ENCODE assay signal across 2 fruit fly cellular contexts in genomic region chr3L:17948643-17949506, dm6.
TF ChIP-seq lines count a peak whose summit lies in the region.

No protein-coding gene starts in this region.

TF ChIP-seq in whole organism, adult, 20 proteins besides CTCF, POLR2A, EP300 and RAD21 (continued from another document):
- TF ChIP-seq CG7101 (tag; optimal IDR thresholded peaks at IDR 0.05; lab: Kevin White, UChicago) = no peak

TF ChIP-seq in whole organism, embryonic, 481 proteins besides CTCF, POLR2A, EP300 and RAD21 (continued from another document and continues in another):
- no peak for TF ChIP-seq oc (tag; optimal IDR thresholded peaks at IDR 0.05; lab: Kevin White, UChicago)
- no peak for TF ChIP-seq Antp (GFP tag; optimal IDR thresholded peaks at IDR 0.05; lab: Kevin White, UChicago)
- TF ChIP-seq lmd (GFP tag; IDR thresholded peaks at IDR 0.05; lab: Robert Waterston, UW) = no peak
- TF ChIP-seq Awh (GFP tag; IDR thresholded peaks at IDR 0.05; lab: Robert Waterston, UW) = 0 out of 2 replicates have a peak, but pooled peaks have one; percentile 13
- no peak for TF ChIP-seq az2 (GFP tag; optimal IDR thresholded peaks at IDR 0.05; lab: Kevin White, UChicago)
- no peak for TF ChIP-seq dpn (GFP tag; optimal IDR thresholded peaks at IDR 0.05; lab: Kevin White, UChicago)
- no peak for TF ChIP-seq CG3281 (GFP tag; optimal IDR thresholded peaks at IDR 0.05; lab: Kevin White, UChicago)
- TF ChIP-seq Hsf (GFP tag; optimal IDR thresholded peaks at IDR 0.05; lab: Kevin White, UChicago) = no peak
- 0 out of 3 replicates have a peak, but pooled peaks have one; percentile 36 for TF ChIP-seq CG2889 (GFP tag; IDR thresholded peaks at IDR 0.05; lab: Robert Waterston, UW)
- TF ChIP-seq lbe (GFP tag; optimal IDR thresholded peaks at IDR 0.05; lab: Kevin White, UChicago) = no peak
- no peak for TF ChIP-seq Mrtf (GFP tag; IDR thresholded peaks at IDR 0.05; lab: Robert Waterston, UW)
- no peak for TF ChIP-seq p53 (GFP tag; optimal IDR thresholded peaks at IDR 0.05; lab: Kevin White, UChicago)
- TF ChIP-seq CG17186 (GFP tag; optimal IDR thresholded peaks at IDR 0.05; lab: Kevin White, UChicago) = no peak
- no peak for TF ChIP-seq scrt (GFP tag; optimal IDR thresholded peaks at IDR 0.05; lab: Kevin White, UChicago)
- TF ChIP-seq B-H2 (GFP tag; optimal IDR thresholded peaks at IDR 0.05; lab: Kevin White, UChicago) = peak; percentile 13
- TF ChIP-seq row (GFP tag; IDR thresholded peaks at IDR 0.05; lab: Robert Waterston, UW) = peak; percentile 20; the same call in 1 of the 3 replicates
- peak; percentile 56 for TF ChIP-seq dm (GFP tag; optimal IDR thresholded peaks at IDR 0.05; lab: Kevin White, UChicago)
- TF ChIP-seq caup (GFP tag; optimal IDR thresholded peaks at IDR 0.05; lab: Kevin White, UChicago; ENCODE audit: severe bottlenecking) = peak; percentile 14
- no peak for TF ChIP-seq CG4854 (GFP tag; optimal IDR thresholded peaks at IDR 0.05; lab: Kevin White, UChicago)
- no peak for TF ChIP-seq CG13287 (GFP tag; IDR thresholded peaks at IDR 0.05; lab: Robert Waterston, UW; ENCODE audit: partially characterized antibody)
- peak; percentile 64; the same call in 1 of the 3 replicates for TF ChIP-seq CG6175 (GFP tag; IDR thresholded peaks at IDR 0.05; lab: Robert Waterston, UW)
- 0 out of 2 replicates have a peak, but pooled peaks have one; percentile 14 for TF ChIP-seq E2f1 (GFP tag; IDR thresholded peaks at IDR 0.05; lab: Robert Waterston, UW)
- TF ChIP-seq CG10366 (GFP tag; IDR thresholded peaks at IDR 0.05; lab: Robert Waterston, UW) = no peak
- TF ChIP-seq PHDP (tag; optimal IDR thresholded peaks at IDR 0.05; lab: Kevin White, UChicago) = no peak
- no peak for TF ChIP-seq CG43689 (GFP tag; IDR thresholded peaks at IDR 0.05; lab: Robert Waterston, UW)
- no peak for TF ChIP-seq CG11504 (tag; optimal IDR thresholded peaks at IDR 0.05; lab: Kevin White, UChicago)
- peak; percentile 38; the same call in 1 of the 2 replicates for TF ChIP-seq H2.0 (GFP tag; IDR thresholded peaks at IDR 0.05; lab: Robert Waterston, UW)
- no peak for TF ChIP-seq ase (GFP tag; IDR thresholded peaks at IDR 0.05; lab: Robert Waterston, UW)
- TF ChIP-seq D (optimal IDR thresholded peaks at IDR 0.05; lab: Kevin White, UChicago) = no peak
- no peak for TF ChIP-seq D (GFP tag; optimal IDR thresholded peaks at IDR 0.05; lab: Kevin White, UChicago)
- no peak for TF ChIP-seq CG1603 (tag; optimal IDR thresholded peaks at IDR 0.05; lab: Kevin White, UChicago)
- TF ChIP-seq tap (tag; optimal IDR thresholded peaks at IDR 0.05; lab: Kevin White, UChicago) = no peak
- no peak for TF ChIP-seq CG10431 (GFP tag; optimal IDR thresholded peaks at IDR 0.05; lab: Kevin White, UChicago)
- peak; percentile 85 for TF ChIP-seq Adf1 (GFP tag; IDR thresholded peaks at IDR 0.05; lab: Robert Waterston, UW)
- peak; percentile 33; the same call in 1 of the 2 replicates for TF ChIP-seq amos (GFP tag; IDR thresholded peaks at IDR 0.05; lab: Robert Waterston, UW; ENCODE audit: partially characterized antibody)
- TF ChIP-seq CG16779 (GFP tag; IDR thresholded peaks at IDR 0.05; lab: Robert Waterston, UW) = peak; percentile 68; the same call in 1 of the 2 replicates
- TF ChIP-seq dysf (GFP tag; IDR thresholded peaks at IDR 0.05; lab: Robert Waterston, UW) = peak; percentile 60; the same call in 1 of the 3 replicates
- no peak for TF ChIP-seq CG8944 (GFP tag; optimal IDR thresholded peaks at IDR 0.05; lab: Kevin White, UChicago)
- peak; percentile 83 for TF ChIP-seq CG13894 (tag; optimal IDR thresholded peaks at IDR 0.05; lab: Kevin White, UChicago)
- no peak for TF ChIP-seq Scr (GFP tag; IDR thresholded peaks at IDR 0.05; lab: Robert Waterston, UW; ENCODE audit: partially characterized antibody)
- no peak for TF ChIP-seq slp2 (GFP tag; optimal IDR thresholded peaks at IDR 0.05; lab: Kevin White, UChicago)
- TF ChIP-seq grau (tag; optimal IDR thresholded peaks at IDR 0.05; lab: Kevin White, UChicago) = peak; percentile 37
- TF ChIP-seq Ets65A (GFP tag; lab: Kevin White, UChicago) = peak; percentile 83
- no peak for TF ChIP-seq CG8281 (tag; optimal IDR thresholded peaks at IDR 0.05; lab: Kevin White, UChicago)
- no peak for TF ChIP-seq stc (GFP tag; IDR thresholded peaks at IDR 0.05; lab: Robert Waterston, UW)
- TF ChIP-seq Dfd (GFP tag; optimal IDR thresholded peaks at IDR 0.05; lab: Kevin White, UChicago) = peak in 1 of 2 experiments; percentile 50
- TF ChIP-seq Dip3 (GFP tag; optimal IDR thresholded peaks at IDR 0.05; lab: Kevin White, UChicago) = no peak
- TF ChIP-seq wdn (GFP tag; IDR thresholded peaks at IDR 0.05; lab: Robert Waterston, UW) = 0 out of 2 replicates have a peak, but pooled peaks have one; percentile 16
- no peak for TF ChIP-seq Dad (GFP tag; optimal IDR thresholded peaks at IDR 0.05; lab: Kevin White, UChicago)
- TF ChIP-seq pros (GFP tag; optimal IDR thresholded peaks at IDR 0.05; lab: Kevin White, UChicago) = no peak
- no peak for TF ChIP-seq CG7372 (GFP tag; IDR thresholded peaks at IDR 0.05; lab: Robert Waterston, UW)
- TF ChIP-seq wek (GFP tag; optimal IDR thresholded peaks at IDR 0.05; lab: Kevin White, UChicago) = no peak
- no peak for TF ChIP-seq CG10565 (GFP tag; optimal IDR thresholded peaks at IDR 0.05; lab: Kevin White, UChicago)
- no peak for TF ChIP-seq CG12744 (GFP tag; optimal IDR thresholded peaks at IDR 0.05; lab: Kevin White, UChicago)
- TF ChIP-seq Sin3A (optimal IDR thresholded peaks at IDR 0.05; lab: Kevin White, UChicago) = no peak
- 0 out of 2 replicates have a peak, but pooled peaks have one; percentile 16 for TF ChIP-seq cas (GFP tag; IDR thresholded peaks at IDR 0.05; lab: Robert Waterston, UW)
- peak; percentile 37 for TF ChIP-seq Fer1 (GFP tag; optimal IDR thresholded peaks at IDR 0.05; lab: Kevin White, UChicago)
- TF ChIP-seq Fer3 (tag; optimal IDR thresholded peaks at IDR 0.05; lab: Kevin White, UChicago) = no peak
- TF ChIP-seq CG9797 (GFP tag; optimal IDR thresholded peaks at IDR 0.05; lab: Kevin White, UChicago) = no peak
- no peak for TF ChIP-seq fd3F (GFP tag; optimal IDR thresholded peaks at IDR 0.05; lab: Kevin White, UChicago)
- TF ChIP-seq Pdp1 (GFP tag; optimal IDR thresholded peaks at IDR 0.05; lab: Kevin White, UChicago) = peak in 1 of 2 experiments; percentile 59
- TF ChIP-seq dati (GFP tag; IDR thresholded peaks at IDR 0.05; lab: Robert Waterston, UW) = no peak
- TF ChIP-seq CG17612 (GFP tag; IDR thresholded peaks at IDR 0.05; lab: Robert Waterston, UW) = peak; percentile 35; the same call in 1 of the 2 replicates
- TF ChIP-seq CG11723 (GFP tag; optimal IDR thresholded peaks at IDR 0.05; lab: Kevin White, UChicago) = peak; percentile 5
- TF ChIP-seq Myb (GFP tag; optimal IDR thresholded peaks at IDR 0.05; lab: Kevin White, UChicago) = peak; percentile 13
- TF ChIP-seq MESR4 (GFP tag; optimal IDR thresholded peaks at IDR 0.05; lab: Kevin White, UChicago) = no peak
- TF ChIP-seq eyg (GFP tag; optimal IDR thresholded peaks at IDR 0.05; lab: Kevin White, UChicago) = no peak
- no peak for TF ChIP-seq Nf-YC (tag; optimal IDR thresholded peaks at IDR 0.05; lab: Kevin White, UChicago)
- no peak for TF ChIP-seq salm (tag; optimal IDR thresholded peaks at IDR 0.05; lab: Kevin White, UChicago)
- TF ChIP-seq nerfin-2 (GFP tag; IDR thresholded peaks at IDR 0.05; lab: Robert Waterston, UW; ENCODE audit: partially characterized antibody) = no peak
- TF ChIP-seq CG11560 (tag; IDR thresholded peaks at IDR 0.05; lab: Robert Waterston, UW) = no peak
- no peak for TF ChIP-seq Dp (GFP tag; optimal IDR thresholded peaks at IDR 0.05; lab: Kevin White, UChicago)
- TF ChIP-seq slbo (GFP tag; IDR thresholded peaks at IDR 0.05; lab: Robert Waterston, UW) = peak; percentile 50; the same call in 1 of the 2 replicates
- peak; percentile 78 for TF ChIP-seq exex (tag; optimal IDR thresholded peaks at IDR 0.05; lab: Kevin White, UChicago)
- no peak for TF ChIP-seq CG4820 (GFP tag; optimal IDR thresholded peaks at IDR 0.05; lab: Kevin White, UChicago)
- TF ChIP-seq CG8089 (GFP tag; optimal IDR thresholded peaks at IDR 0.05; lab: Kevin White, UChicago) = no peak
- TF ChIP-seq CG4707 (GFP tag; optimal IDR thresholded peaks at IDR 0.05; lab: Kevin White, UChicago) = no peak
- no peak for TF ChIP-seq NfI (GFP tag; optimal IDR thresholded peaks at IDR 0.05; lab: Kevin White, UChicago)
- no peak for TF ChIP-seq CG3407 (GFP tag; optimal IDR thresholded peaks at IDR 0.05; lab: Kevin White, UChicago)
- no peak for TF ChIP-seq Doc3 (GFP tag; IDR thresholded peaks at IDR 0.05; lab: Robert Waterston, UW; ENCODE audit: partially characterized antibody)
- no peak for TF ChIP-seq Dek (tag; optimal IDR thresholded peaks at IDR 0.05; lab: Kevin White, UChicago)
- TF ChIP-seq fru (optimal IDR thresholded peaks at IDR 0.05; lab: Kevin White, UChicago) = no peak
- TF ChIP-seq CG5953 (GFP tag; IDR thresholded peaks at IDR 0.05; lab: Robert Waterston, UW) = no peak
- no peak for TF ChIP-seq CG17912 (GFP tag; optimal IDR thresholded peaks at IDR 0.05; lab: Kevin White, UChicago)
- TF ChIP-seq CG15073 (GFP tag; optimal IDR thresholded peaks at IDR 0.05; lab: Kevin White, UChicago) = no peak
- no peak for TF ChIP-seq CG14860 (GFP tag; IDR thresholded peaks at IDR 0.05; lab: Robert Waterston, UW; ENCODE audit: partially characterized antibody)
- TF ChIP-seq CG15514 (GFP tag; optimal IDR thresholded peaks at IDR 0.05; lab: Kevin White, UChicago) = peak; percentile 18
- no peak for TF ChIP-seq CG1647 (GFP tag; optimal IDR thresholded peaks at IDR 0.05; lab: Kevin White, UChicago)
- peak; percentile 13 for TF ChIP-seq CG7928 (GFP tag; optimal IDR thresholded peaks at IDR 0.05; lab: Kevin White, UChicago)
- no peak for TF ChIP-seq Mad (GFP tag; optimal IDR thresholded peaks at IDR 0.05; lab: Kevin White, UChicago)
- peak; percentile 69 for TF ChIP-seq CG7556 (GFP tag; optimal IDR thresholded peaks at IDR 0.05; lab: Kevin White, UChicago)
- no peak for TF ChIP-seq CG12219 (GFP tag; optimal IDR thresholded peaks at IDR 0.05; lab: Kevin White, UChicago)
- TF ChIP-seq HLH3B (GFP tag; IDR thresholded peaks at IDR 0.05; lab: Robert Waterston, UW) = no peak
- TF ChIP-seq CG13424 (tag; optimal IDR thresholded peaks at IDR 0.05; lab: Kevin White, UChicago) = no peak
- no peak for TF ChIP-seq org-1 (GFP tag; optimal IDR thresholded peaks at IDR 0.05; lab: Kevin White, UChicago)
- TF ChIP-seq tin (GFP tag; optimal IDR thresholded peaks at IDR 0.05; lab: Kevin White, UChicago) = no peak
- TF ChIP-seq Lim3 (GFP tag; IDR thresholded peaks at IDR 0.05; lab: Robert Waterston, UW) = no peak
- no peak for TF ChIP-seq Nf-YA (GFP tag; IDR thresholded peaks at IDR 0.05; lab: Robert Waterston, UW)
- 0 out of 2 replicates have a peak, but pooled peaks have one; percentile 40 for TF ChIP-seq ara (GFP tag; IDR thresholded peaks at IDR 0.05; lab: Robert Waterston, UW)
- no peak for TF ChIP-seq pzg (GFP tag; optimal IDR thresholded peaks at IDR 0.05; lab: Kevin White, UChicago)
- TF ChIP-seq Drgx (GFP tag; IDR thresholded peaks at IDR 0.05; lab: Robert Waterston, UW) = no peak
- peak; percentile 3 for TF ChIP-seq Hmr (GFP tag; optimal IDR thresholded peaks at IDR 0.05; lab: Kevin White, UChicago)
- TF ChIP-seq CG11696 (GFP tag; IDR thresholded peaks at IDR 0.05; lab: Robert Waterston, UW) = no peak
- no peak for TF ChIP-seq CG31388 (GFP tag; optimal IDR thresholded peaks at IDR 0.05; lab: Kevin White, UChicago)
- no peak for TF ChIP-seq CG30431 (GFP tag; optimal IDR thresholded peaks at IDR 0.05; lab: Kevin White, UChicago)
- peak; percentile 7 for TF ChIP-seq CG8478 (optimal IDR thresholded peaks at IDR 0.05; lab: Kevin White, UChicago)
- TF ChIP-seq rib (GFP tag; IDR thresholded peaks at IDR 0.05; lab: Robert Waterston, UW) = peak; percentile 99
- TF ChIP-seq CG17829 (tag; optimal IDR thresholded peaks at IDR 0.05; lab: Kevin White, UChicago) = no peak
- no peak; the same call in 1 of the 2 replicates for TF ChIP-seq ttk (GFP tag; IDR thresholded peaks at IDR 0.05; lab: Robert Waterston, UW)
- no peak for TF ChIP-seq knrl (GFP tag; IDR thresholded peaks at IDR 0.05; lab: Robert Waterston, UW; ENCODE audit: partially characterized antibody)
- TF ChIP-seq schlank (tag; optimal IDR thresholded peaks at IDR 0.05; lab: Kevin White, UChicago) = no peak
- TF ChIP-seq gcm (GFP tag; optimal IDR thresholded peaks at IDR 0.05; lab: Kevin White, UChicago) = no peak
- TF ChIP-seq CG10321 (GFP tag; IDR thresholded peaks at IDR 0.05; lab: Robert Waterston, UW) = peak; percentile 76
- TF ChIP-seq Ravus (GFP tag; IDR thresholded peaks at IDR 0.05; lab: Robert Waterston, UW) = no peak
- TF ChIP-seq corto (GFP tag; optimal IDR thresholded peaks at IDR 0.05; lab: Kevin White, UChicago) = no peak
- no peak for TF ChIP-seq Optix (GFP tag; IDR thresholded peaks at IDR 0.05; lab: Robert Waterston, UW)
- no peak for TF ChIP-seq CG11398 (GFP tag; optimal IDR thresholded peaks at IDR 0.05; lab: Kevin White, UChicago)
- TF ChIP-seq ken (GFP tag; IDR thresholded peaks at IDR 0.05; lab: Robert Waterston, UW) = no peak
- TF ChIP-seq wor (GFP tag; IDR thresholded peaks at IDR 0.05; lab: Robert Waterston, UW) = no peak
- TF ChIP-seq Ets97D (GFP tag; optimal IDR thresholded peaks at IDR 0.05; lab: Kevin White, UChicago) = no peak
- TF ChIP-seq sqz (GFP tag; optimal IDR thresholded peaks at IDR 0.05; lab: Kevin White, UChicago) = peak; percentile 79
- no peak for TF ChIP-seq sna (GFP tag; IDR thresholded peaks at IDR 0.05; lab: Robert Waterston, UW; ENCODE audit: partially characterized antibody)
- TF ChIP-seq mam (GFP tag; optimal IDR thresholded peaks at IDR 0.05; lab: Kevin White, UChicago) = no peak
- peak; percentile 19 for TF ChIP-seq CG7839 (tag; optimal IDR thresholded peaks at IDR 0.05; lab: Kevin White, UChicago)
- no peak for TF ChIP-seq Atf-2 (GFP tag; optimal IDR thresholded peaks at IDR 0.05; lab: Kevin White, UChicago)
- no peak for TF ChIP-seq CG17385 (GFP tag; optimal IDR thresholded peaks at IDR 0.05; lab: Kevin White, UChicago)
- TF ChIP-seq disco-r (GFP tag; optimal IDR thresholded peaks at IDR 0.05; lab: Kevin White, UChicago) = no peak
- TF ChIP-seq Bteb2 (GFP tag; optimal IDR thresholded peaks at IDR 0.05; lab: Kevin White, UChicago) = no peak
- TF ChIP-seq HLH54F (GFP tag; optimal IDR thresholded peaks at IDR 0.05; lab: Kevin White, UChicago) = no peak
- TF ChIP-seq trem (tag; optimal IDR thresholded peaks at IDR 0.05; lab: Kevin White, UChicago) = no peak
- TF ChIP-seq MBD-R2 (GFP tag; IDR thresholded peaks at IDR 0.05; lab: Robert Waterston, UW) = peak; percentile 55; the same call in 1 of the 2 replicates
- TF ChIP-seq phol (tag; optimal IDR thresholded peaks at IDR 0.05; lab: Kevin White, UChicago) = no peak
- no peak for TF ChIP-seq Deaf1 (tag; optimal IDR thresholded peaks at IDR 0.05; lab: Kevin White, UChicago)
